Fruit fly (Drosophila melanogaster) whole organism, embryonic: Measurements from ENCODE around the gene Cnep1r2.

ENCODE experiments used
- Atf-2 ChIP-seq: fragments of 200-800 bp; sonication (Bioruptor generic); optimal IDR thresholded peaks from 2 replicates; lab custom pipeline; 2016; ENCODE audit warnings: missing biosample characterization, missing genetic modification characterization
- Bdp1 ChIP-seq: fragments of 200-800 bp; sonication (Bioruptor generic); optimal IDR thresholded peaks from 3 replicates; lab custom pipeline; 2016; ENCODE audit warnings: missing biosample characterization, missing genetic modification characterization
- Bteb2 ChIP-seq: fragments of 200-800 bp; sonication (Bioruptor generic); optimal IDR thresholded peaks from 2 replicates; lab custom pipeline; 2016; ENCODE audit warnings: missing biosample characterization, missing genetic modification characterization
- CG10959 ChIP-seq: fragments of 200-800 bp; sonication (Bioruptor generic); IDR thresholded peaks from 2 replicates; pipeline ENCODE4 v1.3.6; 2022; ENCODE audit warnings: missing biosample characterization, missing genetic modification characterization
- CG11504 ChIP-seq: fragments of 200-800 bp; sonication (Bioruptor generic); optimal IDR thresholded peaks from 3 replicates; lab custom pipeline; 2019; ENCODE audit warnings: missing biosample characterization, mild to moderate bottlenecking, missing genetic modification characterization, moderate library complexity
- CG11695 ChIP-seq: fragments of 200-800 bp; sonication (Bioruptor generic); IDR thresholded peaks from 3 replicates; pipeline ENCODE4 v1.3.6; 2022; ENCODE audit warnings: missing biosample characterization, missing genetic modification characterization
- CG12942 ChIP-seq: fragments of 200-800 bp; sonication (Bioruptor generic); optimal IDR thresholded peaks from 3 replicates; lab custom pipeline; 2016; ENCODE audit warnings: missing biosample characterization, missing genetic modification characterization
- CG13123 ChIP-seq: fragments of 200-800 bp; sonication (Bioruptor generic); optimal IDR thresholded peaks from 2 replicates; lab custom pipeline; 2016; ENCODE audit warnings: missing biosample characterization, missing genetic modification characterization
- CG15514 ChIP-seq: fragments of 200-800 bp; sonication (Bioruptor generic); optimal IDR thresholded peaks from 3 replicates; lab custom pipeline; 2017; ENCODE audit warnings: missing biosample characterization, missing genetic modification characterization, mild to moderate bottlenecking, moderate library complexity, missing genetic modification reagents
- CG1603 ChIP-seq: fragments of 200-800 bp; sonication (Bioruptor generic); optimal IDR thresholded peaks from 2 replicates; lab custom pipeline; 2019; ENCODE audit warnings: missing biosample characterization, mild to moderate bottlenecking, missing genetic modification characterization, moderate library complexity
- CG16779 ChIP-seq: fragments of 200-800 bp; sonication (Bioruptor generic); IDR thresholded peaks from 2 replicates; pipeline ENCODE4 v1.3.6; 2022; ENCODE audit warnings: missing biosample characterization, missing genetic modification characterization
- CG16863 ChIP-seq: fragments of 200-800 bp; sonication (Bioruptor generic); optimal IDR thresholded peaks from 3 replicates; lab custom pipeline; 2016; ENCODE audit warnings: missing biosample characterization, missing genetic modification characterization
- CG3995 ChIP-seq: fragments of 200-800 bp; sonication (Bioruptor generic); optimal IDR thresholded peaks from 3 replicates; lab custom pipeline; 2016; ENCODE audit warnings: missing biosample characterization, missing genetic modification characterization
- CG42726 ChIP-seq: fragments of 200-800 bp; sonication (Bioruptor generic); IDR thresholded peaks from 2 replicates; pipeline ENCODE4 v1.3.6; 2022; ENCODE audit warnings: missing biosample characterization, missing genetic modification characterization; ENCODE audit not compliant: partially characterized antibody
- CG4424 ChIP-seq: fragments of 200-800 bp; sonication (Bioruptor generic); optimal IDR thresholded peaks from 3 replicates; lab custom pipeline; 2016; ENCODE audit warnings: missing biosample characterization, missing genetic modification characterization
- CG6689 ChIP-seq: fragments of 200-800 bp; sonication (Bioruptor generic); IDR thresholded peaks from 2 replicates; pipeline ENCODE4 v1.3.6; 2022; ENCODE audit warnings: missing biosample characterization, missing genetic modification characterization
- CG7745 ChIP-seq: fragments of 200-800 bp; sonication (Bioruptor generic); optimal IDR thresholded peaks from 2 replicates; lab custom pipeline; 2018; ENCODE audit warnings: missing biosample characterization, mild to moderate bottlenecking, missing genetic modification characterization, moderate library complexity
- CG7987 ChIP-seq: fragments of 200-800 bp; sonication (Bioruptor generic); optimal IDR thresholded peaks from 2 replicates; lab custom pipeline; 2018; ENCODE audit warnings: missing biosample characterization, mild to moderate bottlenecking, missing genetic modification characterization, moderate library complexity
- CG8290 ChIP-seq, 3 experiments: fragments of 200-800 bp; sonication (Bioruptor generic); optimal IDR thresholded peaks; 2 replicates each; lab custom pipeline; 2016 to 2019; ENCODE audit warnings: missing biosample characterization in 3 of 3, missing genetic modification characterization in 3 of 3, mild to moderate bottlenecking in 2 of 3, moderate library complexity in 1 of 3
- CG9215 ChIP-seq: fragments of 200-800 bp; sonication (Bioruptor generic); IDR thresholded peaks from 2 replicates; pipeline ENCODE4 v1.3.6; 2022; ENCODE audit warnings: missing biosample characterization, missing genetic modification characterization
- Deaf1 ChIP-seq: fragments of 200-800 bp; optimal IDR thresholded peaks from 3 replicates; lab custom pipeline; 2019; ENCODE audit warnings: missing biosample characterization, mild to moderate bottlenecking, missing genetic modification characterization, moderate library complexity
- Dfd ChIP-seq, 2 experiments: fragments of >200 bp; optimal IDR thresholded peaks; 2 replicates each; lab custom pipeline; 2017; ENCODE audit warnings: missing biosample characterization in 2 of 2, missing genetic modification characterization in 2 of 2
- Fer1 ChIP-seq: fragments of 200-800 bp; sonication (Bioruptor generic); optimal IDR thresholded peaks from 2 replicates; lab custom pipeline; 2017; ENCODE audit warnings: missing biosample characterization, mild to moderate bottlenecking, missing genetic modification characterization
- Fer2 ChIP-seq: fragments of 200-800 bp; sonication (Bioruptor generic); optimal IDR thresholded peaks from 2 replicates; lab custom pipeline; 2018; ENCODE audit warnings: missing biosample characterization, mild to moderate bottlenecking, missing genetic modification characterization, moderate library complexity
- GATAe ChIP-seq: fragments of 200-800 bp; sonication (Bioruptor generic); conservative IDR thresholded peaks from 2 replicates; pipeline ENCODE4 v1.3.6; 2022; ENCODE audit warnings: missing biosample characterization, missing genetic modification characterization
- Gug ChIP-seq: fragments of 200-800 bp; sonication (Bioruptor generic); IDR thresholded peaks from 4 replicates; pipeline ENCODE4 v1.3.6; 2022; ENCODE audit warnings: missing biosample characterization, missing genetic modification characterization
- Mad ChIP-seq: fragments of 200-800 bp; sonication (Bioruptor generic); optimal IDR thresholded peaks from 2 replicates; lab custom pipeline; 2016; ENCODE audit warnings: missing biosample characterization, missing genetic modification characterization
- Med ChIP-seq: fragments of 200-800 bp; sonication (Bioruptor generic); peaks from one replicate; lab custom pipeline; 2016; ENCODE audit warnings: missing biosample characterization, missing genetic modification characterization, mild to moderate bottlenecking, inconsistent platforms, moderate library complexity
- Nf-YC ChIP-seq: fragments of 200-800 bp; optimal IDR thresholded peaks from 3 replicates; lab custom pipeline; 2019; ENCODE audit warnings: missing biosample characterization, mild to moderate bottlenecking, missing genetic modification characterization, moderate library complexity
- Pdp1 ChIP-seq, 2 experiments: fragments of 200-800 bp; sonication (Bioruptor generic); optimal IDR thresholded peaks; 3 replicates each; lab custom pipeline; 2016; ENCODE audit warnings: missing biosample characterization in 2 of 2, missing genetic modification characterization in 2 of 2, mild to moderate bottlenecking in 1 of 2, moderate library complexity in 1 of 2
- aop ChIP-seq: fragments of 200-800 bp; sonication (Bioruptor generic); IDR thresholded peaks from 2 replicates; pipeline ENCODE4 v1.3.6; 2022; ENCODE audit warnings: missing biosample characterization, missing genetic modification characterization
- ara ChIP-seq: fragments of 200-800 bp; sonication (Bioruptor generic); IDR thresholded peaks from 2 replicates; pipeline ENCODE4 v1.3.6; 2022; ENCODE audit warnings: missing biosample characterization, missing genetic modification characterization
- br ChIP-seq: fragments of >200 bp; optimal IDR thresholded peaks from 2 replicates; lab custom pipeline; 2017
- bsh ChIP-seq, 2 experiments: fragments of 200-800 bp; sonication (Bioruptor generic); optimal IDR thresholded peaks; 2 replicates each; lab custom pipeline; 2017 to 2018; ENCODE audit warnings: mild to moderate bottlenecking in 2 of 2, missing biosample characterization in 2 of 2, missing genetic modification characterization in 2 of 2, moderate library complexity in 1 of 2
- cad ChIP-seq: fragments of >200 bp; optimal IDR thresholded peaks from 2 replicates; lab custom pipeline; 2017; ENCODE audit warnings: missing biosample characterization, missing genetic modification characterization
- ci ChIP-seq: fragments of 200-800 bp; sonication (Bioruptor generic); IDR thresholded peaks from 3 replicates; pipeline ENCODE4 v1.3.6; 2022; ENCODE audit warnings: missing biosample characterization, missing genetic modification characterization
- dpn ChIP-seq, 2 experiments: fragments of 200-800 bp; sonication (Bioruptor generic); optimal IDR thresholded peaks; 3 replicates each; lab custom pipeline; 2016; ENCODE audit warnings: missing biosample characterization in 2 of 2, missing genetic modification characterization in 2 of 2
- esg ChIP-seq: fragments of 200-800 bp; sonication (Bioruptor generic); conservative IDR thresholded peaks from 2 replicates; pipeline ENCODE4 v1.3.6; 2022; ENCODE audit warnings: missing biosample characterization, missing genetic modification characterization
- hb ChIP-seq: fragments of 200-800 bp; sonication (Bioruptor generic); IDR thresholded peaks from 3 replicates; pipeline ENCODE4 v1.3.6; 2022; ENCODE audit warnings: missing biosample characterization, missing genetic modification characterization; ENCODE audit not compliant: partially characterized antibody
- hbn ChIP-seq: fragments of 200-800 bp; sonication (Bioruptor generic); IDR thresholded peaks from 2 replicates; pipeline ENCODE4 v1.3.6; 2022; ENCODE audit warnings: missing biosample characterization, missing genetic modification characterization; ENCODE audit not compliant: partially characterized antibody
- hkb ChIP-seq, 2 experiments: fragments of 200-800 bp in 1 of 2; fragments of >200 bp in 1 of 2; sonication (Bioruptor generic) in 1 of 2; IDR thresholded peaks in 1 of 2; optimal IDR thresholded peaks in 1 of 2; 2 replicates each; pipeline versions ENCODE4 v1.3.6 to Lab custom; 2017 to 2022; ENCODE audit warnings: missing biosample characterization in 1 of 2, missing genetic modification characterization in 1 of 2
- jing ChIP-seq: fragments of 200-800 bp; sonication (Bioruptor generic); optimal IDR thresholded peaks from 2 replicates; lab custom pipeline; 2018; ENCODE audit warnings: missing biosample characterization, mild to moderate bottlenecking, missing genetic modification characterization
- jumu ChIP-seq: fragments of 200-800 bp; sonication (Bioruptor generic); optimal IDR thresholded peaks from 3 replicates; lab custom pipeline; 2016; ENCODE audit warnings: missing biosample characterization, missing genetic modification characterization
- rib ChIP-seq: fragments of 200-800 bp; sonication (Bioruptor generic); IDR thresholded peaks from 2 replicates; pipeline ENCODE4 v1.3.6; 2022; ENCODE audit warnings: missing biosample characterization, missing genetic modification characterization
- ro ChIP-seq: fragments of 200-800 bp; sonication (Bioruptor generic); IDR thresholded peaks from 2 replicates; pipeline ENCODE4 v1.3.6; 2022; ENCODE audit warnings: missing biosample characterization, missing genetic modification characterization
- sim ChIP-seq: fragments of 200-800 bp; sonication (Bioruptor generic); IDR thresholded peaks from 2 replicates; pipeline ENCODE4 v1.3.6; 2022; ENCODE audit warnings: missing biosample characterization, missing genetic modification characterization
- sob ChIP-seq: fragments of 200-800 bp; sonication (Bioruptor generic); IDR thresholded peaks from 2 replicates; pipeline ENCODE4 v1.3.6; 2022; ENCODE audit warnings: missing biosample characterization, missing genetic modification characterization
- tio ChIP-seq: fragments of 200-800 bp; sonication (Bioruptor generic); optimal IDR thresholded peaks from 2 replicates; lab custom pipeline; 2017; ENCODE audit warnings: missing biosample characterization, missing genetic modification characterization, inconsistent platforms
- zf30C ChIP-seq: fragments of 200-800 bp; sonication (Bioruptor generic); optimal IDR thresholded peaks from 3 replicates; lab custom pipeline; 2018; ENCODE audit warnings: missing biosample characterization, mild to moderate bottlenecking, missing genetic modification characterization

Gene Cnep1r2

DNA sequence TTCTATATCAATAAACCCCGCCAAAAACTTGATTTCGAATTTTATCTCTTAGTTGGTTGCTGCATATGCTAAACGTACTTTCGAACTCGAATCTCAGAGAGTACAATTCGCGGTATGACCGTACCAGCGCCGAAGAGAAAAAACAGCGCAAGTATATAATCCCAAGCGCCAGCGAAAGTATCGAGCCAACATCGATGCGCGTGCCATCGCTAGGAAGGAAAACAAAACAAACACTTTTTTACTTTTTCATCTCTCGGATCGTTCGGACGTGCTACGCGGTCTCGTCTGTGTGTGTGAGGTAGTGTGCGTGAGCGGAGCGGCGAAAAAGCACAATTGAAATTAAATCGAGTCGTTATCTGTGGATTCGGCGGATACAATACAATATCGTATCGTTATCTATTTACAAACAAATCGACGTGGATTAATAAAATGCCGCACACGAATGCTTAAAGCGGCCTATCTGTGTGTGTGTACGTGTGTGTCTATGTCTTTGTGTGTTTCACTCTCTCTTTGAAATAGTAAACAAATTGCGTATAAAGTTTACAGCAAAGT, 26.6 kb downstream of the Cnep1r2 start, which contains the start of gene simj (continued):
- TF ChIP-seq CG7745 (tag; lab: Kevin White, UChicago) = peak; percentile 0
- TF ChIP-seq CG6689 (GFP tag; lab: Robert Waterston, UW) = 0 out of 2 replicates have a peak, but pooled peaks have one; percentile 6
- TF ChIP-seq CG11695 (GFP tag; lab: Robert Waterston, UW) = no peak
- no peak for TF ChIP-seq hkb (optimal IDR thresholded peaks at IDR 0.05; lab: Kevin White, UChicago)
- TF ChIP-seq hkb (GFP tag; IDR thresholded peaks at IDR 0.05; lab: Robert Waterston, UW) = peak; percentile 60
- no peak for TF ChIP-seq CG4424
- peak; percentile 88 for TF ChIP-seq hbn
- TF ChIP-seq ara (GFP tag; lab: Robert Waterston, UW) = no peak
- no peak for TF ChIP-seq Fer2
- TF ChIP-seq Fer1 (GFP tag; lab: Kevin White, UChicago) = peak; percentile 80
- TF ChIP-seq CG15514 (GFP tag; lab: Kevin White, UChicago) = peak; percentile 87
- peak; percentile 20 for TF ChIP-seq Mad
- TF ChIP-seq Nf-YC (tag; lab: Kevin White, UChicago) = peak; percentile 61
- TF ChIP-seq CG3995 = no peak
- peak; percentile 73 for TF ChIP-seq CG16863 (GFP tag; lab: Kevin White, UChicago)
- peak; percentile 95 for TF ChIP-seq Med (GFP tag; lab: Kevin White, UChicago)
- TF ChIP-seq Atf-2 = no peak
- TF ChIP-seq Bdp1 (GFP tag; lab: Kevin White, UChicago) = no peak
- TF ChIP-seq dpn (GFP tag; optimal IDR thresholded peaks at IDR 0.05; lab: Kevin White, UChicago) = peak; percentile 38 to 49
- TF ChIP-seq Bteb2 (GFP tag; lab: Kevin White, UChicago) = peak; percentile 34
- TF ChIP-seq aop (GFP tag; lab: Robert Waterston, UW) = no peak
- TF ChIP-seq Deaf1 = peak; percentile 60
- peak in 1 of 2 experiments; percentile 26 for TF ChIP-seq bsh (GFP tag; optimal IDR thresholded peaks at IDR 0.05; lab: Kevin White, UChicago)
- TF ChIP-seq CG8290 (GFP tag; optimal IDR thresholded peaks at IDR 0.05; lab: Kevin White, UChicago) = peak; percentile 64
- peak in 1 of 2 experiments; percentile 87 for TF ChIP-seq CG8290 (tag; optimal IDR thresholded peaks at IDR 0.05; lab: Kevin White, UChicago)
- peak; percentile 38 to 55 for TF ChIP-seq Pdp1 (GFP tag; optimal IDR thresholded peaks at IDR 0.05; lab: Kevin White, UChicago)
- TF ChIP-seq CG12942 (GFP tag; lab: Kevin White, UChicago) = no peak
- TF ChIP-seq CG13123 (GFP tag; lab: Kevin White, UChicago) = no peak
- TF ChIP-seq cad (GFP tag; lab: Kevin White, UChicago) = no peak
- no peak for TF ChIP-seq jing (GFP tag; lab: Kevin White, UChicago)
- peak; percentile 70 for TF ChIP-seq CG7987 (GFP tag; lab: Kevin White, UChicago)
- peak; percentile 77 for TF ChIP-seq sob
- TF ChIP-seq CG9215 (GFP tag; lab: Robert Waterston, UW) = no peak
- TF ChIP-seq esg (GFP tag; lab: Robert Waterston, UW) = no peak
- peak; percentile 6 for TF ChIP-seq zf30C (GFP tag; lab: Kevin White, UChicago)
- TF ChIP-seq Dfd (GFP tag; optimal IDR thresholded peaks at IDR 0.05; lab: Kevin White, UChicago) = no peak
- TF ChIP-seq GATAe = peak; percentile 40; the same call in 1 of the 2 replicates
- peak; percentile 36; the same call in 1 of the 2 replicates for TF ChIP-seq sim
- TF ChIP-seq CG11504 (tag; lab: Kevin White, UChicago) = peak; percentile 55
- TF ChIP-seq ro (GFP tag; lab: Robert Waterston, UW) = no peak
- TF ChIP-seq rib (GFP tag; lab: Robert Waterston, UW) = peak; percentile 70; the same call in 1 of the 2 replicates
- no peak for TF ChIP-seq tio (GFP tag; lab: Kevin White, UChicago)
- TF ChIP-seq Gug = peak; percentile 27; the same call in 1 of the 4 replicates
- peak; percentile 89 for TF ChIP-seq CG1603 (tag; lab: Kevin White, UChicago)
- TF ChIP-seq CG16779 (GFP tag; lab: Robert Waterston, UW) = 0 out of 2 replicates have a peak, but pooled peaks have one; percentile 27
- peak; percentile 94 for TF ChIP-seq CG42726 (GFP tag; lab: Robert Waterston, UW)
- peak; percentile 81 for TF ChIP-seq ci (GFP tag; lab: Robert Waterston, UW)
- no peak for TF ChIP-seq br
- TF ChIP-seq CG10959 (GFP tag; lab: Robert Waterston, UW) = peak; percentile 29; the same call in 1 of the 2 replicates
- TF ChIP-seq hb (GFP tag; lab: Robert Waterston, UW) = peak; percentile 59
- peak; percentile 46 for TF ChIP-seq jumu (GFP tag; lab: Kevin White, UChicago)
